Fruit fly (Drosophila melanogaster) Kc167 (cell line): ENCODE data around the gene CG15597.

Experiments used
- Sin3A ChIP-seq: fragments of >200 bp; optimal IDR thresholded peaks from 2 replicates; lab custom pipeline; 2018; ENCODE audit warnings: missing external identifiers
- h ChIP-seq: fragments of >200 bp; optimal IDR thresholded peaks from 3 replicates; lab custom pipeline; 2018; ENCODE audit warnings: missing external identifiers

DNA sequence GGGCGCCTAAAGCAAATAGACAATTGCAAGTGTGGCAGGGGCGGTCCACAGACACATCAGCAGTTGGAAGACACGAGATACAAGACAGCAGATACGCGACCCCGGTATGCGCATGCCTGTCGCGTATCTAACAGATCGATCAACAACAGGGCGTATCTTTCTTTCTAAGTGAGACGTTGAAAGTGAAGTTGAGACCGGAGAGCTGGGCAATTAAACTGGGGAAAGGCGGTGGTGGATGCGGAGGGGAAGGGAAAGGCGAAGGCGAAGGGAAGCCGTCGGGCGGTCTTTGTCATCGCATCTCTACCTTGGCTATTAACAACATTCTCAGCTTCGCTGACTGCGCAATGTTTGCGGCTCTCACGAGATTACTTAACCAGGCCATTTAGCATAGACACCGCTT, 9.0 kb upstream of the CG15597 start:
- no peak for TF ChIP-seq h (lab: Kevin White, UChicago)
- no peak for TF ChIP-seq Sin3A (lab: Kevin White, UChicago)
